Worm (Caenorhabditis elegans) whole organism, L3 larva: Measurements from ENCODE around the gene anmt-3.

Experiments
- R02D3.7 ChIP-seq: fragments of 150-350 bp; optimal IDR thresholded peaks from 2 replicates; lab custom pipeline; 2014; ENCODE audit warnings: missing biosample characterization, missing genetic modification characterization
- lin-15B ChIP-seq: fragments of 150-350 bp; optimal IDR thresholded peaks from 2 replicates; lab custom pipeline; 2014; ENCODE audit warnings: missing biosample characterization, missing genetic modification characterization
- mdl-1 ChIP-seq: fragments of 150-350 bp; optimal IDR thresholded peaks from 2 replicates; lab custom pipeline; 2014; ENCODE audit warnings: missing biosample characterization, missing genetic modification characterization
- nhr-25 ChIP-seq: sonication (generic microtip); optimal IDR thresholded peaks from 2 replicates; lab custom pipeline; 2017; ENCODE audit warnings: missing biosample characterization, missing genetic modification characterization
- nhr-28 ChIP-seq: fragments of 150-350 bp; optimal IDR thresholded peaks from 2 replicates; lab custom pipeline; 2014; ENCODE audit warnings: missing biosample characterization, missing genetic modification characterization
- nhr-76 ChIP-seq: fragments of 150-350 bp; sonication (generic microtip); optimal IDR thresholded peaks from 5 replicates; lab custom pipeline; 2014; ENCODE audit warnings: missing biosample characterization, missing genetic modification characterization
- pha-4 ChIP-seq: fragments of 150-350 bp; optimal IDR thresholded peaks from 2 replicates; lab custom pipeline; 2014; ENCODE audit warnings: missing biosample characterization, missing genetic modification reagents, missing genetic modification characterization
- pqm-1 ChIP-seq: fragments of 150-350 bp; optimal IDR thresholded peaks from 2 replicates; lab custom pipeline; 2017; ENCODE audit warnings: missing biosample characterization, missing genetic modification characterization, inconsistent platforms
- snpc-4 ChIP-seq: fragments of 150-350 bp; optimal IDR thresholded peaks from 2 replicates; lab custom pipeline; 2014; ENCODE audit warnings: missing biosample characterization, missing genetic modification characterization
- unc-62 ChIP-seq: fragments of 150-350 bp; sonication (generic microtip); optimal IDR thresholded peaks from 4 replicates; lab custom pipeline; 2014; ENCODE audit warnings: missing biosample characterization, missing genetic modification reagents, missing genetic modification characterization
- ztf-11 ChIP-seq: fragments of 150-350 bp; optimal IDR thresholded peaks from 2 replicates; lab custom pipeline; 2014; ENCODE audit warnings: missing biosample characterization, missing genetic modification characterization

DNA sequence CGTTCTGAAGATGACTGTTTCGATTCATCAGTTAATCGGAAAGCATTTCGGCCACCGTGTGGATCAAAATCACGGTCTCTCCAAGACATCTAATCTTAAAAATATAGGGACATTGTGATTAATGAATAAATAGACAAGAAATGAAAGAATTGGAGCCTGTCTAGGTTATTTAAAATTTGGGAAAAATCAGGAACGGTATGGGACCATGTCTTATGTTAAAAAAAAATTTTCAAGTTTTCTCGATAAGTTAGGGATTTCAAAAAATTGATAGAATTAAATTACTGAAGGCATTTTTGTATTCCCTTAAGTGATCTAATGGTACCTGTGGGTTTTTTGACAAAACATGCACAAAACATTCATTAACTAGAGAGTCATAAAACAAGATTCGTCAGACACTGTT lies 18.0 kb upstream of the anmt-3 start, which contains the start of gene unc-41:
- TF ChIP-seq nhr-25 (no peak), pqm-1 (tag; lab: Kevin White, UChicago) (no peak), lin-15B (no peak), pha-4 (no peak), mdl-1 (tag; lab: Kevin White, UChicago) (no peak), ztf-11 (no peak), R02D3.7 (tag; lab: Kevin White, UChicago) (no peak), nhr-76 (tag; lab: Kevin White, UChicago) (no peak), nhr-28 (no peak), snpc-4 (tag; lab: Kevin White, UChicago) (no peak), unc-62 (no peak)
